Fruit fly (Drosophila melanogaster) whole organism, adult: ENCODE results near the gene CG5810.
A peak's percentile ranks its signal among the peaks of the same experiment; 100 is the strongest.

Experiments used
- CG12768 ChIP-seq: fragments of 200-800 bp; sonication (Bioruptor generic); optimal IDR thresholded peaks from 2 replicates; lab custom pipeline; 2017; ENCODE audit warnings: missing biosample characterization, missing genetic modification characterization, mild to moderate bottlenecking, moderate library complexity, missing genetic modification reagents
- CG14711 ChIP-seq: fragments of 200-800 bp; sonication (Bioruptor generic); optimal IDR thresholded peaks from 2 replicates; lab custom pipeline; 2018; ENCODE audit warnings: missing biosample characterization, mild to moderate bottlenecking, missing genetic modification characterization, moderate library complexity
- CG33017 ChIP-seq: fragments of 200-800 bp; sonication (Bioruptor generic); optimal IDR thresholded peaks from 2 replicates; lab custom pipeline; 2018; ENCODE audit warnings: missing biosample characterization, mild to moderate bottlenecking, missing genetic modification characterization, moderate library complexity
- CG7101 ChIP-seq: fragments of 200-800 bp; sonication (Bioruptor generic); optimal IDR thresholded peaks from 2 replicates; lab custom pipeline; 2018; ENCODE audit warnings: missing biosample characterization, mild to moderate bottlenecking, missing genetic modification characterization, moderate library complexity
- Crg-1 ChIP-seq: fragments of 200-800 bp; sonication (Bioruptor generic); optimal IDR thresholded peaks from 2 replicates; lab custom pipeline; 2016; ENCODE audit warnings: missing biosample characterization, missing genetic modification characterization
- cic ChIP-seq: fragments of 200-800 bp; sonication (Bioruptor generic); optimal IDR thresholded peaks from 2 replicates; lab custom pipeline; 2017; ENCODE audit warnings: missing biosample characterization, mild to moderate bottlenecking, missing genetic modification characterization, moderate library complexity
- cnc ChIP-seq, 2 experiments: fragments of >200 bp; optimal IDR thresholded peaks; 2 replicates each; lab custom pipeline; 2017
- kay ChIP-seq: fragments of 200-800 bp; sonication (Bioruptor generic); peaks from one replicate; lab custom pipeline; 2016; ENCODE audit warnings: missing biosample characterization, missing genetic modification characterization, borderline replicate concordance

dm6 chr3R:21184373-21185132, 21.0 kb downstream of the CG5810 start:
- TF ChIP-seq CG14711 (tag; lab: Kevin White, UChicago) = no peak
- TF ChIP-seq Crg-1 (GFP tag; lab: Kevin White, UChicago) = no peak
- no peak for TF ChIP-seq cic (GFP tag; lab: Kevin White, UChicago)
- no peak for TF ChIP-seq kay (GFP tag; lab: Kevin White, UChicago)
- TF ChIP-seq CG12768 (GFP tag; lab: Kevin White, UChicago) = no peak
- no peak for TF ChIP-seq cnc (optimal IDR thresholded peaks at IDR 0.05; lab: Kevin White, UChicago)
- TF ChIP-seq CG33017 (tag; lab: Kevin White, UChicago) = no peak
- TF ChIP-seq CG7101 (tag; lab: Kevin White, UChicago) = peak; percentile 53
